Worm (Caenorhabditis elegans) whole organism, early embryonic: ENCODE data around the gene F47D12.6.

ENCODE experiments used
- B0310.2 ChIP-seq: sonication (generic microtip); optimal IDR thresholded peaks from 2 replicates; lab custom pipeline; 2016; ENCODE audit warnings: mild to moderate bottlenecking, missing genetic modification characterization, missing compliant biosample characterization
- F13C5.2 ChIP-seq: sonication (generic microtip); optimal IDR thresholded peaks from 2 replicates; lab custom pipeline; 2017; ENCODE audit warnings: mild to moderate bottlenecking, missing genetic modification characterization, inconsistent platforms, missing compliant biosample characterization
- ama-1 ChIP-seq: fragments of 150-350 bp; optimal IDR thresholded peaks from 2 replicates; lab custom pipeline; 2014
- ceh-36 ChIP-seq: sonication (generic microtip); optimal IDR thresholded peaks from 2 replicates; lab custom pipeline; 2016; ENCODE audit warnings: missing genetic modification characterization, inconsistent platforms, missing compliant biosample characterization
- flt-1 ChIP-seq: fragments of 200-800 bp; sonication (Bioruptor generic); IDR thresholded peaks from 2 replicates; pipeline ENCODE4 v1.3.6; 2022; ENCODE audit warnings: missing genetic modification characterization, missing compliant biosample characterization
- hmg-4 ChIP-seq: fragments of 200-800 bp; sonication (Bioruptor generic); optimal IDR thresholded peaks from 2 replicates; lab custom pipeline; 2018; ENCODE audit warnings: mild to moderate bottlenecking, missing genetic modification characterization, missing compliant biosample characterization
- scrt-1 ChIP-seq: fragments of 200-800 bp; sonication (Bioruptor generic); IDR thresholded peaks from 2 replicates; pipeline ENCODE4 v1.3.6; 2022; ENCODE audit warnings: missing genetic modification characterization, missing compliant biosample characterization

DNA sequence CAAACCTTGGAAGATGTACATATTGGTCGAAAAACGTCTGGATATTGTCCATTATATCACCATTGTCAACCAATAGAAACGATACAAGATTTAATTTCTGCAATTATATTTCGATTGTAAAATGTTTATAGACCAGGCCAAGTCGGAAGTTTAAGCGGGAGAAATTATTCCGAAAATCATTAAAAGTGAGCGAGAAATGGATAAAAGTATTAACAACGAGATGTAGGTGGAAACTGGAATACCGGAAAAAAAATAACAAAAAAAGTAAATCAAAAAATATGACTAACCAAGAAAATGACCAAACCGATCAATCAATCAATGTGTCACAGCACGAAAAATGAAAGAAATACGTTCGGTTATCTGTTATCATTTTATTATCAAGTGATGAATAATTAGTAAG is at the start of gene F47D12.6:
- TF ChIP-seq ama-1 (lab: Kevin White, UChicago), result no peak
- no peak for TF ChIP-seq flt-1 (GFP tag; lab: Robert Waterston, UW)
- TF ChIP-seq B0310.2 (tag; lab: Kevin White, UChicago), result no peak
- TF ChIP-seq hmg-4, result no peak
- TF ChIP-seq ceh-36, result no peak
- TF ChIP-seq F13C5.2, result no peak
- no peak for TF ChIP-seq scrt-1 (GFP tag; lab: Robert Waterston, UW)
